Worm (Caenorhabditis elegans) whole organism, L4 larva: Measurements from ENCODE around the gene dpff-1.
A peak's percentile ranks its signal among the peaks of the same experiment; 100 is the strongest.

Experiments
- F10B5.3 ChIP-seq: sonication (generic microtip); optimal IDR thresholded peaks from 2 replicates; lab custom pipeline; 2016; ENCODE audit warnings: mild to moderate bottlenecking, missing genetic modification characterization, missing compliant biosample characterization
- F26F4.8 ChIP-seq: fragments of 200-800 bp; sonication (Bioruptor generic); conservative IDR thresholded peaks from 2 replicates; pipeline ENCODE4 v1.3.6; 2022; ENCODE audit warnings: missing genetic modification characterization, missing compliant biosample characterization
- T20F7.1 ChIP-seq: fragments of 200-800 bp; sonication (Bioruptor generic); optimal IDR thresholded peaks from 2 replicates; lab custom pipeline; 2018; ENCODE audit warnings: mild to moderate bottlenecking, missing genetic modification characterization, missing compliant biosample characterization
- ZK337.2 ChIP-seq: fragments of 200-800 bp; sonication (Bioruptor generic); IDR thresholded peaks from 2 replicates; pipeline ENCODE4 v1.3.6; 2022; ENCODE audit warnings: missing genetic modification reagents, missing genetic modification characterization, missing compliant biosample characterization
- ZK546.5 ChIP-seq, 2 experiments: sonication (generic microtip); optimal IDR thresholded peaks; 2 replicates each; lab custom pipeline; 2017; ENCODE audit warnings: missing biosample characterization in 2 of 2, missing genetic modification characterization in 2 of 2
- aha-1 ChIP-seq: fragments of 150-350 bp; peaks from one replicate; lab custom pipeline; 2014; ENCODE audit warnings: missing biosample characterization, missing genetic modification characterization
- ces-1 ChIP-seq: fragments of 150-350 bp; sonication (generic microtip); optimal IDR thresholded peaks from 4 replicates; lab custom pipeline; 2014; ENCODE audit warnings: missing biosample characterization, missing genetic modification reagents, missing genetic modification characterization
- ctbp-1 ChIP-seq: fragments of 200-800 bp; sonication (Bioruptor generic); IDR thresholded peaks from 2 replicates; pipeline ENCODE4 v1.3.6; 2022; ENCODE audit warnings: missing genetic modification reagents, missing genetic modification characterization, missing compliant biosample characterization
- daf-16 ChIP-seq, 3 experiments: sonication (generic microtip); optimal IDR thresholded peaks; 2 replicates each; lab custom pipeline; 2016 to 2017; ENCODE audit warnings: missing genetic modification characterization in 3 of 3, missing genetic modification reagents in 3 of 3, mild to moderate bottlenecking in 2 of 3, missing compliant biosample characterization in 2 of 3, missing biosample characterization in 1 of 3, moderate library complexity in 1 of 3
- daf-19 ChIP-seq: fragments of 200-800 bp; sonication (Bioruptor generic); conservative IDR thresholded peaks from 2 replicates; pipeline ENCODE4 v1.3.6; 2022; ENCODE audit warnings: missing genetic modification characterization, missing compliant biosample characterization
- daf-8 ChIP-seq: fragments of 200-800 bp; sonication (Bioruptor generic); IDR thresholded peaks from 2 replicates; pipeline ENCODE4 v1.3.6; 2022; ENCODE audit warnings: missing genetic modification characterization, missing compliant biosample characterization
- dpl-1 ChIP-seq: fragments of 150-350 bp; optimal IDR thresholded peaks from 2 replicates; lab custom pipeline; 2014; ENCODE audit warnings: missing biosample characterization, missing genetic modification reagents, missing genetic modification characterization
- duxl-1 ChIP-seq: sonication (generic microtip); optimal IDR thresholded peaks from 2 replicates; lab custom pipeline; 2016; ENCODE audit warnings: mild to moderate bottlenecking, missing genetic modification characterization, moderate library complexity, missing compliant biosample characterization; ENCODE audit not compliant: poor library complexity
- dve-1 ChIP-seq: sonication (generic microtip); optimal IDR thresholded peaks from 2 replicates; lab custom pipeline; 2017; ENCODE audit warnings: antibody characterized with exemption, mild to moderate bottlenecking, missing genetic modification characterization, missing compliant biosample characterization; ENCODE audit not compliant: insufficient read depth
- fkh-10 ChIP-seq: fragments of 150-350 bp; optimal IDR thresholded peaks from 2 replicates; lab custom pipeline; 2014; ENCODE audit warnings: missing biosample characterization, missing genetic modification reagents, missing genetic modification characterization
- hif-1 ChIP-seq, 2 experiments: sonication (generic microtip); optimal IDR thresholded peaks; 2 replicates each; lab custom pipeline; 2016 to 2017; ENCODE audit warnings: missing compliant biosample characterization in 2 of 2, missing genetic modification characterization in 2 of 2, missing genetic modification reagents in 2 of 2, missing genotype in 2 of 2, mild to moderate bottlenecking in 1 of 2
- hlh-11 ChIP-seq: fragments of 200-800 bp; sonication (Bioruptor generic); optimal IDR thresholded peaks from 2 replicates; lab custom pipeline; 2018; ENCODE audit warnings: mild to moderate bottlenecking, missing genetic modification characterization, missing compliant biosample characterization
- hlh-30 ChIP-seq: sonication (generic microtip); optimal IDR thresholded peaks from 2 replicates; lab custom pipeline; 2017; ENCODE audit warnings: antibody characterized with exemption, mild to moderate bottlenecking, missing genetic modification characterization, missing compliant biosample characterization; ENCODE audit not compliant: insufficient read depth
- hmg-1.1 ChIP-seq: fragments of 200-800 bp; sonication (Bioruptor generic); IDR thresholded peaks from 2 replicates; pipeline ENCODE4 v1.3.6; 2022; ENCODE audit warnings: missing genetic modification reagents, missing genetic modification characterization, missing compliant biosample characterization
- jun-1 ChIP-seq: fragments of 150-350 bp; optimal IDR thresholded peaks from 2 replicates; lab custom pipeline; 2014; ENCODE audit warnings: missing biosample characterization, missing genetic modification reagents, missing genetic modification characterization
- lin-1 ChIP-seq: fragments of 200-800 bp; sonication (Bioruptor generic); IDR thresholded peaks from 2 replicates; pipeline ENCODE4 v1.3.6; 2022; ENCODE audit warnings: missing genetic modification reagents, missing genetic modification characterization, missing compliant biosample characterization
- lin-38 ChIP-seq: fragments of 200-800 bp; sonication (Bioruptor generic); IDR thresholded peaks from 2 replicates; pipeline ENCODE4 v1.3.6; 2022; ENCODE audit warnings: missing genetic modification reagents, missing genetic modification characterization, missing compliant biosample characterization
- lsy-2 ChIP-seq, 2 experiments: fragments of 150-350 bp in 1 of 2; sonication (generic microtip) in 1 of 2; optimal IDR thresholded peaks; 2 replicates each; lab custom pipeline; 2014 to 2017; ENCODE audit warnings: missing biosample characterization in 2 of 2, missing genetic modification characterization in 2 of 2
- madf-9 ChIP-seq: fragments of 200-800 bp; sonication (Bioruptor generic); conservative IDR thresholded peaks from 2 replicates; pipeline ENCODE4 v1.3.6; 2022; ENCODE audit warnings: missing genetic modification reagents, missing genetic modification characterization, missing compliant biosample characterization
- mdl-1 ChIP-seq, 2 experiments: fragments of 150-350 bp in 1 of 2; sonication (generic microtip) in 1 of 2; optimal IDR thresholded peaks; 2 replicates each; lab custom pipeline; 2014 to 2017; ENCODE audit warnings: missing biosample characterization in 2 of 2, missing genetic modification characterization in 2 of 2
- mep-1 ChIP-seq: fragments of 150-350 bp; sonication (generic microtip); optimal IDR thresholded peaks from 3 replicates; lab custom pipeline; 2014; ENCODE audit warnings: missing biosample characterization, missing genetic modification characterization
- mxl-2 ChIP-seq: fragments of 200-800 bp; sonication (Bioruptor generic); conservative IDR thresholded peaks from 2 replicates; pipeline ENCODE4 v1.3.6; 2022; ENCODE audit warnings: missing genetic modification reagents, missing genetic modification characterization, missing compliant biosample characterization
- mxl-3 ChIP-seq: fragments of 200-800 bp; sonication (Bioruptor generic); optimal IDR thresholded peaks from 2 replicates; lab custom pipeline; 2018; ENCODE audit warnings: mild to moderate bottlenecking, missing genetic modification characterization, missing compliant biosample characterization
- nhr-111 ChIP-seq: fragments of 200-800 bp; sonication (Bioruptor generic); optimal IDR thresholded peaks from 2 replicates; lab custom pipeline; 2018; ENCODE audit warnings: mild to moderate bottlenecking, missing genetic modification characterization, missing compliant biosample characterization
- nhr-28 ChIP-seq: fragments of 150-350 bp; optimal IDR thresholded peaks from 2 replicates; lab custom pipeline; 2014; ENCODE audit warnings: missing biosample characterization, missing genetic modification characterization
- nhr-48 ChIP-seq: sonication (generic microtip); optimal IDR thresholded peaks from 2 replicates; lab custom pipeline; 2016; ENCODE audit warnings: mild to moderate bottlenecking, missing genetic modification characterization, missing compliant biosample characterization
- nhr-6 ChIP-seq: fragments of 150-350 bp; optimal IDR thresholded peaks from 2 replicates; lab custom pipeline; 2014; ENCODE audit warnings: missing biosample characterization, missing genetic modification characterization
- nhr-77 ChIP-seq: fragments of 150-350 bp; optimal IDR thresholded peaks from 2 replicates; lab custom pipeline; 2014; ENCODE audit warnings: missing biosample characterization, missing genetic modification characterization
- pha-4 ChIP-seq, 2 experiments: fragments of 150-350 bp in 1 of 2; fragments of 200-800 bp in 1 of 2; sonication (Bioruptor generic) in 1 of 2; IDR thresholded peaks in 1 of 2; optimal IDR thresholded peaks in 1 of 2; 2 replicates each; pipeline versions ENCODE4 v1.3.6 to Lab custom; 2014 to 2022; ENCODE audit warnings: missing genetic modification characterization in 2 of 2, missing genetic modification reagents in 2 of 2, missing biosample characterization in 1 of 2, missing compliant biosample characterization in 1 of 2
- pqm-1 ChIP-seq: sonication (generic microtip); optimal IDR thresholded peaks from 2 replicates; lab custom pipeline; 2017; ENCODE audit warnings: missing biosample characterization, missing genetic modification characterization
- rbr-2 ChIP-seq: sonication (generic microtip); optimal IDR thresholded peaks from 2 replicates; lab custom pipeline; 2016; ENCODE audit warnings: missing genotype, missing genetic modification characterization, missing compliant biosample characterization
- snpc-4 ChIP-seq: fragments of 150-350 bp; optimal IDR thresholded peaks from 2 replicates; lab custom pipeline; 2014; ENCODE audit warnings: missing biosample characterization, missing genetic modification characterization
- tag-97 ChIP-seq: fragments of 200-800 bp; sonication (Bioruptor generic); IDR thresholded peaks from 2 replicates; pipeline ENCODE4 v1.3.6; 2022; ENCODE audit warnings: missing genetic modification characterization, missing compliant biosample characterization
- unc-39 ChIP-seq: sonication (generic microtip); optimal IDR thresholded peaks from 2 replicates; lab custom pipeline; 2017; ENCODE audit warnings: missing biosample characterization, missing genetic modification characterization
- unc-62 ChIP-seq, 3 experiments: fragments of 150-350 bp in 1 of 3; sonication (generic microtip); optimal IDR thresholded peaks in 2 of 3; peaks in 1 of 3; 1 replicate in 1 of 3; 2 replicates in 2 of 3; lab custom pipeline; 2014 to 2017; ENCODE audit warnings: missing biosample characterization in 3 of 3, missing genetic modification characterization in 3 of 3, missing genetic modification reagents in 3 of 3, missing genotype in 1 of 3
- zip-2 ChIP-seq: fragments of 150-350 bp; optimal IDR thresholded peaks from 2 replicates; lab custom pipeline; 2014; ENCODE audit warnings: missing biosample characterization, missing genetic modification characterization
- ztf-11 ChIP-seq: fragments of 150-350 bp; optimal IDR thresholded peaks from 2 replicates; lab custom pipeline; 2014; ENCODE audit warnings: missing biosample characterization, missing genetic modification characterization

dpff-1 gene

DNA sequence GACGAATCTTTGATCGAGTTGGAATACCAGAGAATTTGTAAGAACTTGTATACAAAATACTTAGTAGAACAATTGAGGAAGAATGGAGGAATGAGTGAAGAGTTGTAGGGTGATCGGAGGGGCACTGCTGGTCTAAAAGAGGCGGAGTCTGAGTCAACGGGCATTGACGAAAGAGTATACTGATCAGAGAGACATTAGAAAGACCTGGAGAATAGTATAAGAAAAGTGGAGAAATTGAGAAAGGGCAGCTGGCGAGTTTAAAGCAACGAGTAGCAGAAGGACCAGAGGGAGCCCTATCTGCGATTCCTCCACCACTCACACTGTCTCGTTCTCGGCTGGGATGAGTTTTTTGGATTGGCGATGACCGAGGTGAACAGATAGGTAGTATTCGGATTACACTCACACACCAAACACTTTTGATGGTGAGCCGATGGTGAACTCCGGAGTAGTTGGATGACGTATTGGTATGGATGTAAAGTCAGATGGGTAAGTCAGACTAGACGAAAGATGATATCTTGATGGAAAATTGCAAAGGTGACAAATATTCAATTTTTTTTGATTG is 25.4 kb upstream of the dpff-1 start, which contains the start of gene EGAP1.5:
EGAP1.5 (plus strand) TSS at position 289 of the 562 bp plus-strand sequence.
- peak; percentile 15 for TF ChIP-seq hlh-11 (tag; lab: Kevin White, UChicago)
- TF ChIP-seq ctbp-1 (GFP tag; lab: Robert Waterston, UW): no peak

DNA sequence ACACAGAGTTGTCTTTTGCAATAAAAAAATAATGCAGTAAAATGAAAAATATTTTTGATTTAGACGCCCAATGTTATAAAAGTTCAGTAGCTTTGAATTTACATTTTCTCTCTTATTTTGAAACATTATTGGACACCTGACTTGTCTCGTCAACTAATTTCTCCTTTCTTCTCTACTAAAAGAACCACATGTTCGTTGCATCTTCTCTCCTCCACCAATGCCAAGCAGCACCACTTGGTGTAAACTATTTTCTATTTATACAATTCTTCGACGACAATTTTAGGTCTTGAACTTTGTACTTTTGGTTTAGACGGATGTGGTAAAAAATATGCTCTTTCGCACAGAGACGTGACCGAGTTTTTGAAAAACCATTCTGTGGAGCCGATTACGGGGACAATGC is 24.5 kb upstream of the dpff-1 start:
- TF ChIP-seq daf-8 (no peak), hlh-30 (tag; lab: Kevin White, UChicago) (peak; percentile 14), ZK546.5 (tag; optimal IDR thresholded peaks at IDR 0.05; lab: Kevin White, UChicago) (no peak), daf-16 (GFP tag; optimal IDR thresholded peaks at IDR 0.05; lab: Kevin White, UChicago) (peak in 1 of 2 experiments; percentile 19), daf-16 (tag; optimal IDR thresholded peaks at IDR 0.05; lab: Kevin White, UChicago) (no peak), daf-19 (no peak)

DNA sequence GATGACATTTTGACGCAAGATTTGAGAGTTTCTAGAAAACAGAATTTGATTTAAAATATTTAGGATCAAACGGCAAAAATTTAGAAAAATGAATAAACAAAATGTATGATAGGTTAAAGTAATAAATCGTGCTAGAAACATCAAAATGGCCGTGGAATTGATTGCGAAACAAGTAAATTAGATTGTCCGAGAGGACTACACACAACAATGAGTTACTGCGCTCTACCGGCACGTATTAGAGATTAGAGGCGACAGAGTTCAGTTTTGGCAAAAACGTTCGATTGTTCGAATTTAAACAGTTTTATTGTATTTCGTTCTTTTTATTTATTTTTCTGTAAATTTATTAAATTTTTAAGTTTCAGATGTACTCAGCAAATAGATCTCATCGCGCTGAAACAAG is 19.6 kb upstream of the dpff-1 start, which contains the start of the genes dnc-2 and bcl-7:
dnc-2 (minus strand) TSS at position 33 of the 400 bp plus-strand sequence.
bcl-7 (plus strand) TSS at position 363 of the 400 bp plus-strand sequence.
- TF ChIP-seq hmg-1.1 (GFP tag; lab: Robert Waterston, UW): 0 out of 2 replicates have a peak, but pooled peaks have one; percentile 6
- no peak for TF ChIP-seq pha-4 (GFP tag; IDR thresholded peaks at IDR 0.05; lab: Robert Waterston, UW)
- peak; percentile 51 for TF ChIP-seq pha-4 (tag; optimal IDR thresholded peaks at IDR 0.05; lab: Kevin White, UChicago)
- TF ChIP-seq dpl-1 (GFP tag; lab: Kevin White, UChicago): peak; percentile 65
- peak; percentile 38 for TF ChIP-seq rbr-2 (tag; lab: Kevin White, UChicago)
- TF ChIP-seq dve-1 (tag; lab: Kevin White, UChicago): peak; percentile 37
- peak; percentile 12 for TF ChIP-seq nhr-6
- TF ChIP-seq aha-1 (tag; lab: Kevin White, UChicago): peak; percentile 9
- TF ChIP-seq lsy-2 (tag; optimal IDR thresholded peaks at IDR 0.05; lab: Kevin White, UChicago): peak in 1 of 2 experiments; percentile 84
- TF ChIP-seq nhr-77 (tag; lab: Kevin White, UChicago): no peak
- peak; percentile 88 for TF ChIP-seq lin-38 (GFP tag; lab: Robert Waterston, UW)
- no peak for TF ChIP-seq mxl-2
- TF ChIP-seq T20F7.1 (GFP tag; lab: Kevin White, UChicago): peak; percentile 23
- TF ChIP-seq hif-1 (tag; optimal IDR thresholded peaks at IDR 0.05; lab: Kevin White, UChicago): peak in 1 of 2 experiments; percentile 28
- no peak for TF ChIP-seq jun-1 (tag; lab: Kevin White, UChicago)
- TF ChIP-seq duxl-1: peak; percentile 15
- TF ChIP-seq daf-16 (GFP tag; optimal IDR thresholded peaks at IDR 0.05; lab: Kevin White, UChicago): no peak
- peak; percentile 31 for TF ChIP-seq daf-16 (tag; optimal IDR thresholded peaks at IDR 0.05; lab: Kevin White, UChicago)
- no peak for TF ChIP-seq nhr-111 (GFP tag; lab: Kevin White, UChicago)
- peak; percentile 38 for TF ChIP-seq mep-1 (tag; lab: Kevin White, UChicago)
- TF ChIP-seq ztf-11 (tag; lab: Kevin White, UChicago): no peak
- TF ChIP-seq, all 104 proteins: peak for 14

- no peak for TF ChIP-seq unc-39 (tag; lab: Kevin White, UChicago)
- TF ChIP-seq lin-1: no peak
- TF ChIP-seq nhr-28 (tag; lab: Kevin White, UChicago): peak; percentile 80
- TF ChIP-seq zip-2: no peak
- TF ChIP-seq ces-1: no peak
- no peak for TF ChIP-seq nhr-6
- TF ChIP-seq pqm-1 (tag; lab: Kevin White, UChicago): no peak
- TF ChIP-seq ZK337.2: no peak
- TF ChIP-seq F10B5.3: no peak
- peak in 1 of 2 experiments; percentile 6 for TF ChIP-seq lsy-2 (tag; optimal IDR thresholded peaks at IDR 0.05; lab: Kevin White, UChicago)
- TF ChIP-seq tag-97: no peak
- TF ChIP-seq madf-9 (GFP tag; lab: Robert Waterston, UW): no peak
- TF ChIP-seq F26F4.8 (GFP tag; lab: Robert Waterston, UW): no peak
- no peak for TF ChIP-seq pha-4 (GFP tag; IDR thresholded peaks at IDR 0.05; lab: Robert Waterston, UW)
- TF ChIP-seq pha-4 (tag; optimal IDR thresholded peaks at IDR 0.05; lab: Kevin White, UChicago): no peak
- TF ChIP-seq mdl-1 (tag; optimal IDR thresholded peaks at IDR 0.05; lab: Kevin White, UChicago): peak in 1 of 2 experiments; percentile 59
- TF ChIP-seq fkh-10 (GFP tag; lab: Kevin White, UChicago): no peak
- peak; percentile 43 for TF ChIP-seq hlh-30 (tag; lab: Kevin White, UChicago)
- peak in 1 of 2 experiments; percentile 72 for TF ChIP-seq unc-62 (GFP tag; optimal IDR thresholded peaks at IDR 0.05 in 1 of 2; lab: Kevin White, UChicago)
- TF ChIP-seq unc-62 (tag; optimal IDR thresholded peaks at IDR 0.05; lab: Kevin White, UChicago): peak; percentile 42
- peak; percentile 50 for TF ChIP-seq mxl-3 (GFP tag; lab: Kevin White, UChicago)
- TF ChIP-seq nhr-48 (tag; lab: Kevin White, UChicago): peak; percentile 15
- TF ChIP-seq snpc-4 (tag; lab: Kevin White, UChicago): no peak
- no peak for TF ChIP-seq jun-1 (tag; lab: Kevin White, UChicago)
- no peak for TF ChIP-seq hif-1 (tag; optimal IDR thresholded peaks at IDR 0.05; lab: Kevin White, UChicago)
Observed at ce11 chrIII:5922236-5922635, 16.1 kb upstream of the dpff-1 start.
